Worm (Caenorhabditis elegans): Measurements from ENCODE around the gene F58H7.1.

The F58H7.1 gene

ce11 chrIV:884707-885394 lies 50.8 kb downstream of the F58H7.1 start, which contains the start of gene mak-2:
Gene mak-2, plus strand, starts transcription at chrIV:885344.
- TF ChIP-seq ztf-29 (GFP tag; IDR thresholded peaks at IDR 0.05) (no peak), cog-1 (tag; optimal IDR thresholded peaks at IDR 0.05) (peak; percentile 58), ztf-23 (GFP tag; IDR thresholded peaks at IDR 0.05) (0 out of 2 replicates have a peak, but pooled peaks have one; percentile 43), tab-1 (GFP tag; IDR thresholded peaks at IDR 0.05) (no peak), med-1 (GFP tag; optimal IDR thresholded peaks at IDR 0.05; ENCODE audit: insufficient read depth) (no peak), T22C8.4 (GFP tag; IDR thresholded peaks at IDR 0.05) (no peak), flt-1 (GFP tag; IDR thresholded peaks at IDR 0.05) (peak; percentile 61; the same call in 1 of the 2 replicates), ref-1 (GFP tag; conservative IDR thresholded peaks at IDR 0.05) (no peak), klf-2 (GFP tag; conservative IDR thresholded peaks at IDR 0.05) (no peak)

Data from whole organism, midembryonic.